Fruit fly (Drosophila melanogaster) whole organism: Measurements from ENCODE around the gene CG6443.

Experiments used
- CG8478 ChIP-seq: fragments of >200 bp; optimal IDR thresholded peaks from 2 replicates; lab custom pipeline; 2018; ENCODE audit warnings: inconsistent platforms
- Dll ChIP-seq: fragments of >200 bp; optimal IDR thresholded peaks from 2 replicates; lab custom pipeline; 2017
- EcR ChIP-seq, 2 experiments: fragments of >200 bp; optimal IDR thresholded peaks; 2 replicates each; lab custom pipeline; 2017; ENCODE audit warnings: missing biosample characterization in 2 of 2, missing genetic modification characterization in 2 of 2, missing genetic modification reagents in 2 of 2
- pan ChIP-seq: fragments of >200 bp; optimal IDR thresholded peaks from 2 replicates; lab custom pipeline; 2017
- psq ChIP-seq: fragments of >200 bp; optimal IDR thresholded peaks from 2 replicates; lab custom pipeline; 2017
- usp ChIP-seq: fragments of >200 bp; optimal IDR thresholded peaks from 2 replicates; lab custom pipeline; 2017; ENCODE audit warnings: missing biosample characterization, missing genetic modification characterization, mixed read lengths

The CG6443 gene

DNA sequence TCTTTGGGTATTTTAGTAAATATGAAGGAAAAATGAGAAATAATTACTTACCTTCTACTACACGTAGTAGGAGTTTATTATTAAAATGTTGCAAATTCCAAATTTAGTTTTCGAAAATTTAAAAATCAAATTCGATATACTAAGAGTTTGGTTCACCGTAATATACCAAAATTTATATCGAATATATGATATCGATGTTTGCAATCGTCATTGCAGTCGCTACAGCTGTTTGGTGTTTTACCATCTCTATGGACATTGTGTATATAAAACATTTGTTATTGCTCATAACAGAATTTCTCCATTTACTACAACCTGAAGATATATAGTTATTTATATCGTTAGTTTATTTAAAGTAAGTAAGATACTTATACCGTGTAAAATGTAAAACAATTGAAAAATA is at the start of gene CG6443:
CG6443 (plus strand) TSS at position 228 of the 400 bp plus-strand sequence.
- TF ChIP-seq psq (lab: Kevin White, UChicago) (no peak), pan (lab: Kevin White, UChicago) (no peak)

DNA sequence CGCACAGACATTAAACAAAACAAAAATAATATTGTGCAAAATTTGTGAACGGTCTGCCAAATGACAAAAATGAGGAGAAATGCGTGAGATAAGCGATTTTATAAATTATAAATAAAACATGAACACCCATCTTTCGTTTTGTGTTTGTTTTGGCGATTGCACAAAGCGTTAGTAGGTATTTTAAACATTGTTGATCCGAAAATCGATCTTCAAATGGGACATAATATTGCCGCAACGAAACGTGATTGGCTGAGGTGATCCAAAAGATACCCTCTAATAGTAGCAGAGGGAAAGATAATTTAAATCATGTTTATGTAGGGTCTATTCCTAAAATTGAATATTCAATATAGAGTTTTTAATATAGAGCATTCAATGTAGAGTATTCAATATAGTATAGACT is 49.2 kb upstream of the CG6443 start:
- no peak for TF ChIP-seq psq (lab: Kevin White, UChicago)
- no peak for TF ChIP-seq Dll
- no peak for TF ChIP-seq CG8478 (lab: Kevin White, UChicago)
- TF ChIP-seq usp (GFP tag; lab: Kevin White, UChicago), result no peak
- no peak for TF ChIP-seq pan (lab: Kevin White, UChicago)
- no peak for TF ChIP-seq EcR (GFP tag; optimal IDR thresholded peaks at IDR 0.05; lab: Kevin White, UChicago)

DNA sequence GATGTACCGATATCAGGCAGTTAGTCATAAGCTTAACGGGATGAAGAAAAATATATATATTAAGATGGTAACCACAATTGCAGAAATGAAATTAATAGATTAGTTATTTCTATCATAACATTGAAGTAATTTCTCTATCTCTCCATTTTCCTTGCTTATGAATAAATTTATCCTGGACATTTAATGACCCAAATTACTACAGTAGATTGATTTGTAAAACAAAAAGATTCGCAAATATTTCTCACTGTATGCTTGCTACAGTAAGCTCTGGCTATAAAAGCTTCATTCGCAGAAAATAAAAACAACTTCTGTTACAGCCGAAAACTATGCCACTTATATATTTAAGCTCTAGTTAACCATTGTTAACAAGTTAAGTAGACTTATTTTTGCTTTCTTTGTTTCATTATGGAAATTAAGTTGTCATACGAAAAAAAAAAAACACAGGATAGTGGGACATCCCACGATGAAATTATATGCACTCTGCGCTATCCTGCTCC is 48.1 kb upstream of the CG6443 start, which contains the start of gene CG17105:
CG17105 (plus strand) TSS at position 447 of the 497 bp plus-strand sequence.
- TF ChIP-seq Dll (no peak), EcR (GFP tag; optimal IDR thresholded peaks at IDR 0.05; lab: Kevin White, UChicago) (no peak), psq (lab: Kevin White, UChicago) (no peak), pan (lab: Kevin White, UChicago) (no peak), usp (GFP tag; lab: Kevin White, UChicago) (no peak), CG8478 (lab: Kevin White, UChicago) (no peak)

DNA sequence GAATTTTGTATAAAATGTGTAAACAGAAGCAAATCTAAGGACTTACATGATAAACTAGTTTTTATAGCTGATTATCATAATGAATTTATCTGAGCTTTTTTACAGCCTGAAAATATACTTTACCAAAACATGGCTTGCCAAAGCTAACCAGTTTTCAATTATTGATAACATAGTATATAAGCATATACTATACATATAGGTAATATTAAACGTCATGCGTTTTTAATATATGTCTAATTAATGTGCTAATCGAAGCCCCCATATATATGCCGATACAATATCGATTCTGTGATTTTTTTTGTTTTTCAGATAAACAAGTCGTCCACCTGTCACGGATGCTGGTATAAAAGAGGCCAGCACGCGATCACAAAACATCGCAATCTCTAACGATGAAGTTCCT is 47.2 kb upstream of the CG6443 start, which contains the start of gene CG17107:
CG17107 (plus strand) TSS at position 301 of the 400 bp plus-strand sequence.
- TF ChIP-seq psq (lab: Kevin White, UChicago) (no peak), Dll (no peak), usp (GFP tag; lab: Kevin White, UChicago) (no peak), pan (lab: Kevin White, UChicago) (no peak), CG8478 (lab: Kevin White, UChicago) (no peak), EcR (GFP tag; optimal IDR thresholded peaks at IDR 0.05; lab: Kevin White, UChicago) (no peak)

DNA sequence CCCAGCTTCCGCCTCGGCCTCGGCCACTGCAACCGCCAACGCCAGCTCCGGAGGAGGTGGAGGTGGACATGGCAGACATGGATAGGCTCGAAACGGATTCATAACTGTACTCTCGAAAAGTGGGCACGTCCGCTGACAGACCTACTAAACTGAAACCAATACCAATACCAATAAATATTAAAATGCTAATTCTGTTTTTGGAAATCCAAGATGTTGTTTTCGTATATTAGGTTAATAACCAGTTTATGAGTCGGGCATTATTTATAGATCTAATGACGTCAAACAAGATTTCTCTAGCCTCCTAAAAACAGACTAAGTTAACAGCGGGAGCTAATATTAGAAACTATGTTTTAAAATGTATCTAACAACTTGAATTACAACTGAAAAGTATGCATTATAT is 46.6 kb upstream of the CG6443 start:
- TF ChIP-seq Dll (no peak), usp (GFP tag; lab: Kevin White, UChicago) (no peak), EcR (GFP tag; optimal IDR thresholded peaks at IDR 0.05; lab: Kevin White, UChicago) (no peak), psq (lab: Kevin White, UChicago) (no peak), CG8478 (lab: Kevin White, UChicago) (no peak), pan (lab: Kevin White, UChicago) (no peak)

DNA sequence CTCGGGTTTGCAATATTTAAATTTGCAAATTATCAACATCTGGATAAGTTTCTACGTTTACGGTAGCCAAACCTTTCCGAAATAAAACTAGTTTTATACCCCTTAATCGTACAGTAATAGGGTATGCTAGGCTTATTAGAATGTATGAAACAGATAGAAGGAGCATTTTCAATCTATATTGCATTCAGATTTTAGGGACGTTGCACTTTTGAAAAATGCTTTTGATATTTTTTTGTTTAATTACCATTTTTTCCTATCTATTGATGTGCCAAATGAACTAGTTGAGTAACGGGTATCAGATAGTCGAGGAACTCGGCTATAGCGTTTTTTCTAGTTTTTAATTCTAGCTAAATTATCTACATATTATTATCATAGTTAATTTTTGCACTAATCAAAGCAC is 45.9 kb upstream of the CG6443 start:
- TF ChIP-seq usp (GFP tag; lab: Kevin White, UChicago), result no peak
- TF ChIP-seq EcR (GFP tag; optimal IDR thresholded peaks at IDR 0.05; lab: Kevin White, UChicago), result no peak
- TF ChIP-seq CG8478 (lab: Kevin White, UChicago), result no peak
- TF ChIP-seq pan (lab: Kevin White, UChicago), result no peak
- no peak for TF ChIP-seq psq (lab: Kevin White, UChicago)
- no peak for TF ChIP-seq Dll

DNA sequence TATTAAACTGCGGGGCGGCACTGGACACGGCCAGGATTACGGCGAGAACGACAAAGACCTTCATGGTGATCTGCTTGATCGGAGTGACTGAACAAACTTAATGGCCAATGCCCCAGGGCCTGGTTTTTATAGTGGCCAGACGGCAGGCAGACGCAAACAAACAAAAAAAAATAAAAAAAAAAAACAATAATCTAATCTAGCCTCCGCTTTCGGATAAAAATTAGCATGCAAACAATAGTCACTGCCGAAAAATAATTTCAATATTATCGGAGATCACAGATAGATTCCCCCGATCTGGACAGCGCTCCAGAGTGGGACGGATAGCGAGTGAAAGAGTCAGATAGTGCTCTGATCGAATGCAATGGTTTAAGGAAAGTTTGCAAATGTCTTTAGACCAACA is 44.5 kb upstream of the CG6443 start, which contains the start of gene CG7299:
CG7299 (minus strand) TSS at position 101 of the 400 bp plus-strand sequence.
- no peak for TF ChIP-seq Dll
- TF ChIP-seq psq (lab: Kevin White, UChicago), result no peak
- no peak for TF ChIP-seq usp (GFP tag; lab: Kevin White, UChicago)
- no peak for TF ChIP-seq CG8478 (lab: Kevin White, UChicago)
- TF ChIP-seq pan (lab: Kevin White, UChicago), result no peak
- no peak for TF ChIP-seq EcR (GFP tag; optimal IDR thresholded peaks at IDR 0.05; lab: Kevin White, UChicago)

DNA sequence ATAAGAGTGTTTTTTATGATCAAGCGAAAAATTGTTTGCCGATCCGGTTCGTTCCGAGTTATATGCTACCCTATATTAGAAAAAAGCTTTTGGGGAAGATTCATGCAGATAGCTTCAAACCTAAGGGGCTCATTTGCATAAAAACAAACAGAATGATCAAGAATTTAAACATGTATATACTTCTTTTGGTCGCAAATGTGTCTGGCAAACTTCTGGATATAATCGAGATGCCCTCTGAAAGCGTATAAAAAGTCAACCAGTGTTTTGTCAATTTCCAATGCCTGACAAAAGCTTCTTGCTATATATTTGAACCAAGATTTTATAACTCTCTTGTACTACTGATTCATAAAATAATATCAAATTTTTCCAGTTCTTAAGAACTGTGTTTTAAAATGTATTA is 43.1 kb upstream of the CG6443 start:
- TF ChIP-seq usp (GFP tag; lab: Kevin White, UChicago) (no peak), psq (lab: Kevin White, UChicago) (no peak), EcR (GFP tag; optimal IDR thresholded peaks at IDR 0.05; lab: Kevin White, UChicago) (no peak), CG8478 (lab: Kevin White, UChicago) (no peak), Dll (no peak), pan (lab: Kevin White, UChicago) (no peak)

DNA sequence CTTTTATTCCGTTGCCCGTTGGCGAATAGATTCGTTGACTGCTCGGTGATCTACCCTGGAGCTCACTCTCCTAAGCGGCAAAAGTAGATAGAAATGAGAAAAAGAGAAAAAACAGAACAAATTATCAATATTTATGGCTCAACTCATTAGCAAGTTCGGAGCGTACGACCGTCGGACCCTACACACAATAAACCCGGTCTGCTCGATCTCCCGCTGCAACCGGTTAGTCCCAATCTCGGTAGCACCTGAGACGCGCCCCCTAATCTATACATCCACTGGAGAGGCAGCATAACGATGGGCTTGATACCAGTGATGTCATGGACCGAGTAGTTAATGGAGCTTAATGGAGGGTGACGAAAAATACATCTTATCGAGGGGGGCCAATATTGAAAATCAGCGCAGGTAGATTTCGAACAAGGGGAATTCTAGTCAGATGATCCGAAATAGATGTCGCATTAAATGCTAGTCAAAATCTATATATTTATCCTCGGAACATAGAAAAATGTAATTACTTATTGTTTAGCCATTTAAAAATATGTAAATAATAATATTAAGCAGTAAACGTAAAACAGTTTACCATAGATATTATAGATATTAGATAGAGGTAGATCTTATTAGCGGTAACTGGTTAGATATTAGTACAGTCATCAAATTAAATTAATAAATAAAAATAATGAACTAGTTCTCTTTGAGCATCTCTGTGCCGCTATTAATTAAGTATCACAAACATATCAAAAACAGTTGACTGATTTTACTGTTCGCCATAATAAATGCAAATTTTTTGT is 41.6 kb upstream of the CG6443 start, which contains the start of gene CG7296:
CG7296 (minus strand) TSS at position 58 of the 785 bp plus-strand sequence.
- TF ChIP-seq usp (GFP tag; lab: Kevin White, UChicago) (no peak), pan (lab: Kevin White, UChicago) (no peak), psq (lab: Kevin White, UChicago) (no peak), EcR (GFP tag; optimal IDR thresholded peaks at IDR 0.05; lab: Kevin White, UChicago) (no peak), CG8478 (lab: Kevin White, UChicago) (no peak), Dll (no peak)

DNA sequence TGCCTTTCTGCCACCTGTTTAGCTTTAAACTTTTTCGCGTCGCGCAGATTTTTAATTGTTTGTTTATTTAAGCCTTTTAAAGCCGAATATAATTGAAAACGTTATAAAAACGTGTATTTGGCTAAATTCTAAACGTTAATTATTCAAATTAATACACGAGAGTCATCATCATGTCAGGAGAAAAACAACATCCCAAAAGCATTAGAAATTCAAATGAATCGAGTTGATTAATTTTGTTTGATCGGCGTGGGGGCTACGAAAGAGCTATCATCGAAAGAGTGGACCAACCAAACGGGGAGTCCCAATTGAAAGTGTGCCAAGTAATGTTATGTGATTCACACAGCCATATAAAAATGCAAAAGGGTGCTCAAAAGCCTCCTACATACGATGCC is 41.0 kb upstream of the CG6443 start:
- TF ChIP-seq pan (lab: Kevin White, UChicago) (no peak), EcR (GFP tag; optimal IDR thresholded peaks at IDR 0.05; lab: Kevin White, UChicago) (no peak), psq (lab: Kevin White, UChicago) (no peak), Dll (no peak), usp (GFP tag; lab: Kevin White, UChicago) (no peak), CG8478 (lab: Kevin White, UChicago) (no peak)

DNA sequence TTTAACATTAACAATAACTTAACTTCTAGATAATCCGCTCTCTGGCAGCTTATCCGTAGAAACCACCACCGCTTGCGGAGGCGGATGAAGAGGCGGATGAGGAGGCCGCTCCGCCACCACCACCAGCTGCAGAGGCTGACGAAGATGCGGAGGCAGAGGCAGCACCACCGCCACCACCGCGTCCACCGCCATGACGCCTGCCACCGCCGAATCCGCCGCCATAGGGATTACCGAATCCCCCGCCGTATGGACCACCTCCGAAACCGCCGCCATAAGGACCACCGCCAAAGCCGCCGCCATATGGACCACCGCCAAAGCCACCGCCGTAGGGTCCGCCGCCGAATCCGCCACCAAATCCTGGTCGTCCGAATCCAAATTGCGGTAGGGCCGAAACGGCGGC is 40.0 kb upstream of the CG6443 start:
- TF ChIP-seq pan (lab: Kevin White, UChicago) (no peak), psq (lab: Kevin White, UChicago) (no peak), Dll (no peak), usp (GFP tag; lab: Kevin White, UChicago) (no peak), CG8478 (lab: Kevin White, UChicago) (no peak), EcR (GFP tag; optimal IDR thresholded peaks at IDR 0.05; lab: Kevin White, UChicago) (no peak)
